Fruit fly (Drosophila melanogaster): ENCODE results near the gene CG5555.

- TF ChIP-seq CTCF (optimal IDR thresholded peaks at IDR 0.05) (no peak), CG8478 (optimal IDR thresholded peaks at IDR 0.05) (no peak)
Observed at dm6 chr3R:19225446-19225955, 45.2 kb upstream of the CG5555 start.

All from S2 (cell line).